Fruit fly (Drosophila melanogaster) whole organism, embryonic: ENCODE results near the gene CG5828.

Source experiments
- ATbp ChIP-seq: fragments of 200-800 bp; sonication (Bioruptor generic); optimal IDR thresholded peaks from 2 replicates; lab custom pipeline; 2017; ENCODE audit warnings: missing biosample characterization, mild to moderate bottlenecking, missing genetic modification characterization, missing genetic modification reagents
- Adf1 ChIP-seq: fragments of 200-800 bp; sonication (Bioruptor generic); IDR thresholded peaks from 2 replicates; pipeline ENCODE4 v1.3.6; 2022; ENCODE audit warnings: missing biosample characterization, missing genetic modification characterization
- Antp ChIP-seq: fragments of 200-800 bp; sonication (Bioruptor generic); optimal IDR thresholded peaks from 3 replicates; lab custom pipeline; 2016; ENCODE audit warnings: missing biosample characterization, missing genetic modification characterization
- BtbVII ChIP-seq: fragments of 200-800 bp; sonication (Bioruptor generic); optimal IDR thresholded peaks from 3 replicates; lab custom pipeline; 2017; ENCODE audit warnings: missing biosample characterization, mild to moderate bottlenecking, missing genetic modification characterization
- CG10321 ChIP-seq: fragments of 200-800 bp; sonication (Bioruptor generic); IDR thresholded peaks from 2 replicates; pipeline ENCODE4 v1.3.6; 2022; ENCODE audit warnings: missing biosample characterization, missing genetic modification characterization
- CG11093 ChIP-seq: fragments of 200-800 bp; sonication (Bioruptor generic); IDR thresholded peaks from 3 replicates; pipeline ENCODE4 v1.3.6; 2022; ENCODE audit warnings: missing biosample characterization, missing genetic modification characterization
- CG12391 ChIP-seq: fragments of 200-800 bp; sonication (Bioruptor generic); optimal IDR thresholded peaks from 3 replicates; lab custom pipeline; 2018; ENCODE audit warnings: missing biosample characterization, mild to moderate bottlenecking, missing genetic modification characterization, moderate library complexity
- CG13296 ChIP-seq: fragments of 200-800 bp; sonication (Bioruptor generic); optimal IDR thresholded peaks from 3 replicates; lab custom pipeline; 2018; ENCODE audit warnings: missing biosample characterization, mild to moderate bottlenecking, missing genetic modification characterization
- CG13624 ChIP-seq: fragments of 200-800 bp; sonication (Bioruptor generic); optimal IDR thresholded peaks from 2 replicates; lab custom pipeline; 2016; ENCODE audit warnings: missing biosample characterization, missing genetic modification characterization
- CG13775 ChIP-seq: fragments of 200-800 bp; sonication (Bioruptor generic); optimal IDR thresholded peaks from 3 replicates; lab custom pipeline; 2017; ENCODE audit warnings: missing biosample characterization, mild to moderate bottlenecking, missing genetic modification characterization
- CG15073 ChIP-seq: fragments of 200-800 bp; sonication (Bioruptor generic); optimal IDR thresholded peaks from 2 replicates; lab custom pipeline; 2016; ENCODE audit warnings: missing biosample characterization, missing genetic modification characterization
- CG15601 ChIP-seq: fragments of 200-800 bp; sonication (Bioruptor generic); optimal IDR thresholded peaks from 3 replicates; lab custom pipeline; 2019; ENCODE audit warnings: missing biosample characterization, mild to moderate bottlenecking, missing genetic modification characterization, moderate library complexity
- CG1647 ChIP-seq: fragments of 200-800 bp; sonication (Bioruptor generic); optimal IDR thresholded peaks from 3 replicates; lab custom pipeline; 2016; ENCODE audit warnings: missing biosample characterization, missing genetic modification characterization
- CG16863 ChIP-seq: fragments of 200-800 bp; sonication (Bioruptor generic); optimal IDR thresholded peaks from 3 replicates; lab custom pipeline; 2016; ENCODE audit warnings: missing biosample characterization, missing genetic modification characterization
- CG17361 ChIP-seq: fragments of 200-800 bp; sonication (Bioruptor generic); IDR thresholded peaks from 3 replicates; pipeline ENCODE4 v1.3.6; 2022; ENCODE audit warnings: missing biosample characterization, missing genetic modification characterization
- CG18619 ChIP-seq: fragments of 200-800 bp; sonication (Bioruptor generic); optimal IDR thresholded peaks from 3 replicates; lab custom pipeline; 2017; ENCODE audit warnings: missing biosample characterization, mild to moderate bottlenecking, missing genetic modification characterization
- CG2875 ChIP-seq: fragments of 200-800 bp; sonication (Bioruptor generic); optimal IDR thresholded peaks from 2 replicates; lab custom pipeline; 2017; ENCODE audit warnings: missing biosample characterization, mild to moderate bottlenecking, missing genetic modification characterization, missing genetic modification reagents
- CG31224 ChIP-seq: fragments of 200-800 bp; sonication (Bioruptor generic); IDR thresholded peaks from 2 replicates; pipeline ENCODE4 v1.3.6; 2022; ENCODE audit warnings: missing biosample characterization, missing genetic modification characterization
- CG4328 ChIP-seq: fragments of 200-800 bp; sonication (Bioruptor generic); optimal IDR thresholded peaks from 3 replicates; lab custom pipeline; 2017; ENCODE audit warnings: missing biosample characterization, missing genetic modification reagents, missing genetic modification characterization
- CG4424 ChIP-seq: fragments of 200-800 bp; sonication (Bioruptor generic); optimal IDR thresholded peaks from 3 replicates; lab custom pipeline; 2016; ENCODE audit warnings: missing biosample characterization, missing genetic modification characterization
- CG4617 ChIP-seq: fragments of 200-800 bp; sonication (Bioruptor generic); optimal IDR thresholded peaks from 3 replicates; lab custom pipeline; 2016; ENCODE audit warnings: missing biosample characterization, missing genetic modification characterization, borderline replicate concordance
- CG6254 ChIP-seq: fragments of 200-800 bp; sonication (Bioruptor generic); optimal IDR thresholded peaks from 3 replicates; lab custom pipeline; 2017; ENCODE audit warnings: mild to moderate bottlenecking, missing biosample characterization, missing genetic modification reagents, missing genetic modification characterization
- CG6854 ChIP-seq: fragments of 200-800 bp; sonication (Bioruptor generic); optimal IDR thresholded peaks from 3 replicates; lab custom pipeline; 2017; ENCODE audit warnings: missing biosample characterization, mild to moderate bottlenecking, missing genetic modification characterization
- CG7372 ChIP-seq: fragments of 200-800 bp; sonication (Bioruptor generic); IDR thresholded peaks from 2 replicates; pipeline ENCODE4 v1.3.6; 2022; ENCODE audit warnings: missing biosample characterization, missing genetic modification characterization
- CG8478 ChIP-seq: fragments of >200 bp; optimal IDR thresholded peaks from 2 replicates; lab custom pipeline; 2018
- CG9727 ChIP-seq: fragments of 200-800 bp; sonication (Bioruptor generic); optimal IDR thresholded peaks from 3 replicates; lab custom pipeline; 2017; ENCODE audit warnings: missing biosample characterization, mild to moderate bottlenecking, missing genetic modification characterization
- Doc3 ChIP-seq: fragments of 200-800 bp; sonication (Bioruptor generic); IDR thresholded peaks from 3 replicates; pipeline ENCODE4 v1.3.6; 2022; ENCODE audit warnings: missing biosample characterization, missing genetic modification characterization; ENCODE audit not compliant: partially characterized antibody
- Dp ChIP-seq: fragments of 200-800 bp; sonication (Bioruptor generic); optimal IDR thresholded peaks from 2 replicates; lab custom pipeline; 2018; ENCODE audit warnings: missing biosample characterization, mild to moderate bottlenecking, missing genetic modification characterization, moderate library complexity
- HLH3B ChIP-seq: fragments of 200-800 bp; sonication (Bioruptor generic); IDR thresholded peaks from 2 replicates; pipeline ENCODE4 v1.3.6; 2022; ENCODE audit warnings: missing biosample characterization, missing genetic modification characterization
- HLHmδ ChIP-seq: fragments of 200-800 bp; sonication (Bioruptor generic); optimal IDR thresholded peaks from 2 replicates; lab custom pipeline; 2018; ENCODE audit warnings: missing biosample characterization, mild to moderate bottlenecking, missing genetic modification characterization, moderate library complexity
- Hmr ChIP-seq: fragments of 200-800 bp; sonication (Bioruptor generic); optimal IDR thresholded peaks from 3 replicates; lab custom pipeline; 2017; ENCODE audit warnings: mild to moderate bottlenecking, missing biosample characterization, missing genetic modification reagents, missing genetic modification characterization
- Lhr ChIP-seq: fragments of 200-800 bp; sonication (Bioruptor generic); optimal IDR thresholded peaks from 3 replicates; lab custom pipeline; 2017; ENCODE audit warnings: mild to moderate bottlenecking, missing biosample characterization, missing genetic modification reagents, missing genetic modification characterization
- MBD-R2 ChIP-seq: fragments of 200-800 bp; sonication (Bioruptor generic); IDR thresholded peaks from 2 replicates; pipeline ENCODE4 v1.3.6; 2022; ENCODE audit warnings: missing biosample characterization, missing genetic modification characterization
- Oli ChIP-seq: fragments of 200-800 bp; sonication (Bioruptor generic); optimal IDR thresholded peaks from 2 replicates; lab custom pipeline; 2018; ENCODE audit warnings: missing biosample characterization, mild to moderate bottlenecking, missing genetic modification characterization, moderate library complexity
- aop ChIP-seq: fragments of 200-800 bp; sonication (Bioruptor generic); IDR thresholded peaks from 2 replicates; pipeline ENCODE4 v1.3.6; 2022; ENCODE audit warnings: missing biosample characterization, missing genetic modification characterization
- ara ChIP-seq: fragments of 200-800 bp; sonication (Bioruptor generic); IDR thresholded peaks from 2 replicates; pipeline ENCODE4 v1.3.6; 2022; ENCODE audit warnings: missing biosample characterization, missing genetic modification characterization
- bigmax ChIP-seq: fragments of 200-800 bp; sonication (Bioruptor generic); optimal IDR thresholded peaks from 2 replicates; lab custom pipeline; 2018; ENCODE audit warnings: missing biosample characterization, mild to moderate bottlenecking, missing genetic modification characterization
- chn ChIP-seq: fragments of 200-800 bp; sonication (Bioruptor generic); optimal IDR thresholded peaks from 2 replicates; lab custom pipeline; 2016; ENCODE audit warnings: missing biosample characterization, missing genetic modification characterization
- dati ChIP-seq: fragments of 200-800 bp; sonication (Bioruptor generic); IDR thresholded peaks from 2 replicates; pipeline ENCODE4 v1.3.6; 2022; ENCODE audit warnings: missing biosample characterization, missing genetic modification characterization
- dimm ChIP-seq: fragments of 200-800 bp; sonication (Bioruptor generic); IDR thresholded peaks from 2 replicates; pipeline ENCODE4 v1.3.6; 2022; ENCODE audit warnings: missing biosample characterization, missing genetic modification characterization
- dmrt99B ChIP-seq: fragments of 200-800 bp; sonication (Bioruptor generic); optimal IDR thresholded peaks from 2 replicates; lab custom pipeline; 2018; ENCODE audit warnings: missing biosample characterization, mild to moderate bottlenecking, missing genetic modification characterization, moderate library complexity
- eve ChIP-seq, 2 experiments: fragments of >200 bp; optimal IDR thresholded peaks; 2 replicates each; lab custom pipeline; 2017; ENCODE audit warnings: missing biosample characterization in 2 of 2, missing genetic modification characterization in 2 of 2
- fd102C ChIP-seq: fragments of 200-800 bp; sonication (Bioruptor generic); optimal IDR thresholded peaks from 2 replicates; lab custom pipeline; 2018; ENCODE audit warnings: missing biosample characterization, mild to moderate bottlenecking, missing genetic modification characterization, moderate library complexity
- ftz-f1 ChIP-seq: fragments of 200-800 bp; sonication (Bioruptor generic); optimal IDR thresholded peaks from 2 replicates; lab custom pipeline; 2016; ENCODE audit warnings: missing biosample characterization, missing genetic modification characterization
- gem ChIP-seq: fragments of 200-800 bp; sonication (Bioruptor generic); optimal IDR thresholded peaks from 2 replicates; lab custom pipeline; 2019; ENCODE audit warnings: missing biosample characterization, mild to moderate bottlenecking, missing genetic modification characterization, moderate library complexity
- inv ChIP-seq: fragments of 200-800 bp; sonication (Bioruptor generic); IDR thresholded peaks from 2 replicates; pipeline ENCODE4 v1.3.6; 2022; ENCODE audit warnings: missing biosample characterization, missing genetic modification characterization; ENCODE audit not compliant: partially characterized antibody
- nerfin-2 ChIP-seq: fragments of 200-800 bp; sonication (Bioruptor generic); IDR thresholded peaks from 2 replicates; pipeline ENCODE4 v1.3.6; 2022; ENCODE audit warnings: missing biosample characterization, missing genetic modification characterization; ENCODE audit not compliant: partially characterized antibody
- psq ChIP-seq: fragments of 200-800 bp; sonication (Bioruptor generic); optimal IDR thresholded peaks from 2 replicates; lab custom pipeline; 2017; ENCODE audit warnings: missing biosample characterization, missing genetic modification characterization
- ranshi ChIP-seq: fragments of 200-800 bp; sonication (Bioruptor generic); IDR thresholded peaks from 2 replicates; pipeline ENCODE4 v1.3.6; 2022; ENCODE audit warnings: missing biosample characterization, missing genetic modification characterization
- sd ChIP-seq: fragments of 200-800 bp; sonication (Bioruptor generic); optimal IDR thresholded peaks from 3 replicates; lab custom pipeline; 2018; ENCODE audit warnings: missing biosample characterization, mild to moderate bottlenecking, missing genetic modification characterization, moderate library complexity
- tin ChIP-seq: fragments of 200-800 bp; sonication (Bioruptor generic); optimal IDR thresholded peaks from 3 replicates; lab custom pipeline; 2016; ENCODE audit warnings: missing biosample characterization, missing genetic modification characterization
- unc-4 ChIP-seq: fragments of 200-800 bp; sonication (Bioruptor generic); IDR thresholded peaks from 2 replicates; pipeline ENCODE4 v1.3.6; 2022; ENCODE audit warnings: missing biosample characterization, missing genetic modification characterization; ENCODE audit not compliant: partially characterized antibody

The CG5828 gene

dm6 chr2L:5108273-5108653 is 14.5 kb downstream of the CG5828 start (continued):
- TF ChIP-seq fd102C (GFP tag; lab: Kevin White, UChicago) (no peak), nerfin-2 (no peak), CG9727 (no peak), CG10321 (GFP tag; lab: Robert Waterston, UW) (no peak), HLHmδ (GFP tag; lab: Kevin White, UChicago) (no peak), dmrt99B (tag; lab: Kevin White, UChicago) (no peak), ATbp (GFP tag; lab: Kevin White, UChicago) (no peak), Doc3 (GFP tag; lab: Robert Waterston, UW) (peak; percentile 28; the same call in 1 of the 3 replicates), inv (GFP tag; lab: Robert Waterston, UW) (no peak), CG17361 (GFP tag; lab: Robert Waterston, UW) (no peak), CG12391 (tag; lab: Kevin White, UChicago) (no peak), psq (no peak), CG2875 (no peak), CG6854 (GFP tag; lab: Kevin White, UChicago) (no peak), CG4328 (no peak), CG13296 (GFP tag; lab: Kevin White, UChicago) (no peak), chn (GFP tag; lab: Kevin White, UChicago) (no peak), Adf1 (GFP tag; lab: Robert Waterston, UW) (no peak; the same call in 1 of the 2 replicates), ftz-f1 (no peak), CG1647 (GFP tag; lab: Kevin White, UChicago) (no peak), dati (GFP tag; lab: Robert Waterston, UW) (no peak), CG7372 (GFP tag; lab: Robert Waterston, UW) (no peak), Dp (GFP tag; lab: Kevin White, UChicago) (no peak), CG11093 (GFP tag; lab: Robert Waterston, UW) (no peak), ranshi (GFP tag; lab: Robert Waterston, UW) (no peak), CG6254 (GFP tag; lab: Kevin White, UChicago) (no peak), Antp (GFP tag; lab: Kevin White, UChicago) (no peak), CG4617 (GFP tag; lab: Kevin White, UChicago) (no peak), Hmr (GFP tag; lab: Kevin White, UChicago) (no peak), gem (no peak), ara (GFP tag; lab: Robert Waterston, UW) (no peak), Oli (tag; lab: Kevin White, UChicago) (no peak), CG15601 (tag; lab: Kevin White, UChicago) (no peak), Lhr (GFP tag; lab: Kevin White, UChicago) (no peak), aop (GFP tag; lab: Robert Waterston, UW) (no peak), BtbVII (GFP tag; lab: Kevin White, UChicago) (no peak), CG18619 (no peak), CG4424 (GFP tag; lab: Kevin White, UChicago) (no peak), MBD-R2 (GFP tag; lab: Robert Waterston, UW) (no peak), tin (GFP tag; lab: Kevin White, UChicago) (no peak), unc-4 (no peak), CG13775 (GFP tag; lab: Kevin White, UChicago) (no peak), CG16863 (GFP tag; lab: Kevin White, UChicago) (no peak), bigmax (GFP tag; lab: Kevin White, UChicago) (no peak), dimm (GFP tag; lab: Robert Waterston, UW) (no peak), sd (peak; percentile 24), CG31224 (GFP tag; lab: Robert Waterston, UW) (no peak), HLH3B (no peak), CG13624 (GFP tag; lab: Kevin White, UChicago) (no peak), eve (GFP tag; optimal IDR thresholded peaks at IDR 0.05; lab: Kevin White, UChicago) (no peak), CG8478 (lab: Kevin White, UChicago) (no peak), CG15073 (GFP tag; lab: Kevin White, UChicago) (no peak)
